Worm (Caenorhabditis elegans) whole organism, L3 larva: ENCODE results near the gene sbds-1.

Experiments used
- aly-2 ChIP-seq: fragments of 150-350 bp; optimal IDR thresholded peaks from 2 replicates; lab custom pipeline; 2014; ENCODE audit warnings: missing biosample characterization, missing genetic modification characterization
- ama-1 ChIP-seq: fragments of 150-350 bp; optimal IDR thresholded peaks from 2 replicates; lab custom pipeline; 2018
- ceh-82 ChIP-seq: fragments of 150-350 bp; optimal IDR thresholded peaks from 2 replicates; lab custom pipeline; 2014; ENCODE audit warnings: missing biosample characterization, missing genetic modification characterization
- egl-27 ChIP-seq: sonication (generic microtip); optimal IDR thresholded peaks from 4 replicates; lab custom pipeline; 2017; ENCODE audit warnings: missing biosample characterization, missing genetic modification reagents, missing genetic modification characterization
- elt-1 ChIP-seq: fragments of 150-350 bp; optimal IDR thresholded peaks from 2 replicates; lab custom pipeline; 2014; ENCODE audit warnings: missing biosample characterization, missing genetic modification characterization
- fkh-10 ChIP-seq: sonication (generic microtip); optimal IDR thresholded peaks from 2 replicates; lab custom pipeline; 2017; ENCODE audit warnings: missing biosample characterization, missing genetic modification reagents, missing genetic modification characterization
- mdl-1 ChIP-seq: fragments of 150-350 bp; optimal IDR thresholded peaks from 2 replicates; lab custom pipeline; 2014; ENCODE audit warnings: missing biosample characterization, missing genetic modification characterization
- nhr-11 ChIP-seq: fragments of 150-350 bp; optimal IDR thresholded peaks from 2 replicates; lab custom pipeline; 2014; ENCODE audit warnings: missing biosample characterization, missing genetic modification characterization
- pha-4 ChIP-seq: fragments of 150-350 bp; optimal IDR thresholded peaks from 2 replicates; lab custom pipeline; 2014; ENCODE audit warnings: missing biosample characterization, missing genetic modification reagents, missing genetic modification characterization
- snpc-4 ChIP-seq: fragments of 150-350 bp; optimal IDR thresholded peaks from 2 replicates; lab custom pipeline; 2014; ENCODE audit warnings: missing biosample characterization, missing genetic modification characterization
- tbx-2 ChIP-seq: sonication (generic microtip); optimal IDR thresholded peaks from 2 replicates; lab custom pipeline; 2016; ENCODE audit warnings: mild to moderate bottlenecking, missing genetic modification characterization, missing compliant biosample characterization
- ztf-4 ChIP-seq: fragments of 150-350 bp; optimal IDR thresholded peaks from 2 replicates; lab custom pipeline; 2014; ENCODE audit warnings: missing biosample characterization, missing genetic modification characterization

ce11 chrIII:627838-628237 lies 10.4 kb downstream of the sbds-1 start, which contains the start of gene T19C3.5:
- TF ChIP-seq fkh-10 (no peak), ama-1 (lab: Kevin White, UChicago) (no peak), snpc-4 (tag; lab: Kevin White, UChicago) (no peak), elt-1 (no peak), aly-2 (tag; lab: Kevin White, UChicago) (no peak), egl-27 (tag; lab: Kevin White, UChicago) (no peak), ceh-82 (tag; lab: Kevin White, UChicago) (no peak), ztf-4 (tag; lab: Kevin White, UChicago) (no peak), tbx-2 (tag; lab: Kevin White, UChicago) (no peak), mdl-1 (no peak), nhr-11 (tag; lab: Kevin White, UChicago) (no peak), pha-4 (tag; lab: Kevin White, UChicago) (no peak)
